Worm (Caenorhabditis elegans): Measurements from ENCODE around the gene clec-122.
"Not testable (repeated sequence)": the region's sequence is repeated elsewhere in the genome, so short reads cannot be mapped to it uniquely, and the experiment has no call there.

The clec-122 gene

DNA sequence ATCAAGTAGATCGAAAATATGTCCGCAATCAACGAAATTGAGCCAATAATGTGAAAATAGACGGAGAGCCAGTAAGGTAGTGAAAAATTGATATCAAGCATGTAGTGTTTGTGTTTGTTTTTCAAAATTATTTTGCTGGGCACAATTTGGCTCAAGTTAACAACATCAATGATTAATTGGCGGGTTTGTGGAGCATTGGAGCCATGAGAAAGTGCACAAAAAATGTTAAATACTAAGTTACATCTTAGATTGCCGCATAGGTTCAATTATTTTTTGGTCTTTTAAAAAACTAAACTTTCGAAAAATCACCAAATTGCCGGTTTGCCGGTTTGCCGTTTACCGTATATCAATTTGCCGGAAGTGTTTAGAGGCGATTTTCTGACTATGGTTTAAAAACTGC, 31.9 kb downstream of the clec-122 start, which contains the start of gene sri-54:
Gene sri-54 (minus strand): TSS at position 101 of the 400 bp plus-strand sequence.
- TF ChIP-seq flt-1 (GFP tag; IDR thresholded peaks at IDR 0.05) = no peak
- TF ChIP-seq aly-1 (tag; optimal IDR thresholded peaks at IDR 0.05) = no peak
- TF ChIP-seq ama-1 (optimal IDR thresholded peaks at IDR 0.05) = no peak
- TF ChIP-seq pes-1 (GFP tag; IDR thresholded peaks at IDR 0.05) = no peak
- TF ChIP-seq ceh-36 (tag; optimal IDR thresholded peaks at IDR 0.05) = no peak
- no peak for TF ChIP-seq ets-7 (tag; optimal IDR thresholded peaks at IDR 0.05)
- TF ChIP-seq scrt-1 (GFP tag; IDR thresholded peaks at IDR 0.05) = no peak
- no peak for TF ChIP-seq B0310.2 (tag; optimal IDR thresholded peaks at IDR 0.05)

DNA sequence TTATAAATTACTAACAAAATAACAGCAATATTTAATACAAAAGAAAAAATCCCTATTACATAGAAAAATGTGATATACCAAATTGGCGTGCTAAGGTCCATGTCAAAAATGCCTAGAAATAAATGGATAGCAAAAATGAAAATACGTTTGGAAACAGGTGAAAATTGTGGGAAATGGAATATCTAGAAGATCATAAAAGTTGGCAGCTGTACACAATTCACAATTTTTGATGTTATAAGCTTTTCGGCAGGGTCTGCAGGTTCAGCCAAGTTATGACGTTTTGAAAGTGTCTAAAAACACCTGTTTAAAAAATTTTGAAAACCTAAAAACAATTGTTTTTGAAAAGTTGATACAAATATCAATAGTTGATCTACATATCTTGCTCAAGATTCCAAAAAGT, 37.0 kb downstream of the clec-122 start, which contains the start of gene sri-42:
Gene sri-42 (minus strand): TSS at position 101 of the 400 bp plus-strand sequence.
- not testable (repeated sequence) for TF ChIP-seq hnd-1 (tag; optimal IDR thresholded peaks at IDR 0.05); hmg-4 (GFP tag; optimal IDR thresholded peaks at IDR 0.05); tra-4 (tag; optimal IDR thresholded peaks at IDR 0.05)

DNA sequence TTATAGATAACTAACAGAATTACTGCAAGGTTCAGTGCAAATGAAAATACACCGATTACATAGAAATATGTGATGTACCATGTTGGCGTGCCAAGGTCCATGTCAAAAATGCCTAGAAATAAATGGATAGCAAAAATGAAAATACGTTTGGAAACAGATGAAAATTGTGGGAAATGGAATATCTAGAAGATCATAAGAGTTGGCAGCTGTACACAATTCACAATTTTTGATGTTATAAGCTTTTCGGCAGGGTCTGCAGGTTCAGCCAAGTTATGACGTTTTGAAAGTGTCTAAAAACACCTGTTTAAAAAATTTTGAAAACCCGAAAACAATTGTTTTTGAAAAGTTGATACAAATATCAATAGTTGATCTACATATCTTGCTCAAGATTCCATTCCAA, 38.7 kb downstream of the clec-122 start, which contains the start of gene sri-43:
Gene sri-43 (minus strand): TSS at position 101 of the 400 bp plus-strand sequence.
- TF ChIP-seq ets-7 (tag; optimal IDR thresholded peaks at IDR 0.05); tra-4 (tag; optimal IDR thresholded peaks at IDR 0.05); ceh-13 (GFP tag; optimal IDR thresholded peaks at IDR 0.05): not testable (repeated sequence)

DNA sequence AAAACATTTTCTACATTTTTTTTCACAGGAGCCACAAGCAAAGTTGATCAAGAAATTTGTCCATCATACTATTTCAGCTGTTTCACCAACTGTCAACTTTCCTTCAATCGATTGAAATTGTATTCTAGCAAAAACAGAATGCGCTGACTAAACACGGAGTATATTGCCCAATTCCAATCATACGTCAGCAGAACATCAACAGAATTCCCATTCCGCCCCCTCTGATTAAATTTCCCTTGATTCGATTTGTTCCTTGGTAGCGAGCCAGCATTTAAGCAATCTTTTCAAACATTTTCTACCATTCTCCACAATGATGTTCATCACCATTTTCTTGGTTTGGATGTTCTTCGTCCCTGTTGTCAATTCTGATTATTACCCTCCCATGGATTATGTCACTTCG, 40.0 kb downstream of the clec-122 start, which contains the start of gene T10D4.15:
Gene T10D4.15 (plus strand): TSS at position 301 of the 400 bp plus-strand sequence.
- TF ChIP-seq pes-1 (GFP tag; IDR thresholded peaks at IDR 0.05) = no peak
- TF ChIP-seq aly-1 (tag; optimal IDR thresholded peaks at IDR 0.05) = no peak
- TF ChIP-seq tra-4 (tag; optimal IDR thresholded peaks at IDR 0.05) = no peak
- TF ChIP-seq hmbx-1 (tag; optimal IDR thresholded peaks at IDR 0.05) = no peak
- TF ChIP-seq flt-1 (GFP tag; IDR thresholded peaks at IDR 0.05) = no peak
- TF ChIP-seq ets-7 (tag; optimal IDR thresholded peaks at IDR 0.05) = no peak
- TF ChIP-seq ama-1 (optimal IDR thresholded peaks at IDR 0.05) = no peak
- no peak for TF ChIP-seq hmg-4 (GFP tag; optimal IDR thresholded peaks at IDR 0.05)
- no peak for TF ChIP-seq tbx-37 (GFP tag; conservative IDR thresholded peaks at IDR 0.05)
- TF ChIP-seq F13C5.2 (tag; optimal IDR thresholded peaks at IDR 0.05) = no peak
- no peak for TF ChIP-seq ceh-36 (tag; optimal IDR thresholded peaks at IDR 0.05)
- TF ChIP-seq B0310.2 (tag; optimal IDR thresholded peaks at IDR 0.05) = no peak
- TF ChIP-seq tbx-11 (GFP tag; IDR thresholded peaks at IDR 0.05) = no peak
- TF ChIP-seq sea-1 (GFP tag; conservative IDR thresholded peaks at IDR 0.05) = no peak
- no peak for TF ChIP-seq scrt-1 (GFP tag; IDR thresholded peaks at IDR 0.05)

DNA sequence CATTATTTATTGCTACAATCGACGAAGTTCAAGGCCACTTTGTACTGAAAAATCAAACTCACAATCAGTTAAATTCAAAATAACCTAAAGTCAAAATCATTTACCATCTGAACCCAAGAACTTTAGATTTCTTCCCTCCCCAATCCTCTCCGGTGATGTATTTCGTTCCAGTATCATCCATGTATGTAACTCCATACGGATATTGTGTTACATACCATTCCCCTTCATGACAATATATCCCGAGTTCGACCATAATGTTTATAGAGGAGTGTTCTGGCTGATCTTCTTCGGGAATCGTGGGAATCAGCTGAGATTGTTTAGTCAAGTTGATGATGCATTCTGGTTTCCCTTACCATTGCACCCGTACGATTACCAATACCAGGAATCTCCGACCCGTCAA, 42.5 kb downstream of the clec-122 start:
- no peak for TF ChIP-seq F13C5.2 (tag; optimal IDR thresholded peaks at IDR 0.05)
- TF ChIP-seq ceh-13 (GFP tag; optimal IDR thresholded peaks at IDR 0.05) = no peak
- TF ChIP-seq pes-1 (GFP tag; IDR thresholded peaks at IDR 0.05) = no peak
- TF ChIP-seq tbx-11 (GFP tag; IDR thresholded peaks at IDR 0.05) = no peak
- TF ChIP-seq tbx-37 (GFP tag; conservative IDR thresholded peaks at IDR 0.05) = no peak
- TF ChIP-seq scrt-1 (GFP tag; IDR thresholded peaks at IDR 0.05) = no peak
- no peak for TF ChIP-seq tra-4 (tag; optimal IDR thresholded peaks at IDR 0.05)
- TF ChIP-seq ceh-36 (tag; optimal IDR thresholded peaks at IDR 0.05) = no peak
- no peak for TF ChIP-seq hmg-4 (GFP tag; optimal IDR thresholded peaks at IDR 0.05)
- no peak for TF ChIP-seq ama-1 (optimal IDR thresholded peaks at IDR 0.05)
- TF ChIP-seq hmbx-1 (tag; optimal IDR thresholded peaks at IDR 0.05) = no peak
- TF ChIP-seq flt-1 (GFP tag; IDR thresholded peaks at IDR 0.05) = no peak
- no peak for TF ChIP-seq ets-7 (tag; optimal IDR thresholded peaks at IDR 0.05)
- TF ChIP-seq B0310.2 (tag; optimal IDR thresholded peaks at IDR 0.05) = no peak
- no peak for TF ChIP-seq sea-1 (GFP tag; conservative IDR thresholded peaks at IDR 0.05)
- no peak for TF ChIP-seq aly-1 (tag; optimal IDR thresholded peaks at IDR 0.05)

DNA sequence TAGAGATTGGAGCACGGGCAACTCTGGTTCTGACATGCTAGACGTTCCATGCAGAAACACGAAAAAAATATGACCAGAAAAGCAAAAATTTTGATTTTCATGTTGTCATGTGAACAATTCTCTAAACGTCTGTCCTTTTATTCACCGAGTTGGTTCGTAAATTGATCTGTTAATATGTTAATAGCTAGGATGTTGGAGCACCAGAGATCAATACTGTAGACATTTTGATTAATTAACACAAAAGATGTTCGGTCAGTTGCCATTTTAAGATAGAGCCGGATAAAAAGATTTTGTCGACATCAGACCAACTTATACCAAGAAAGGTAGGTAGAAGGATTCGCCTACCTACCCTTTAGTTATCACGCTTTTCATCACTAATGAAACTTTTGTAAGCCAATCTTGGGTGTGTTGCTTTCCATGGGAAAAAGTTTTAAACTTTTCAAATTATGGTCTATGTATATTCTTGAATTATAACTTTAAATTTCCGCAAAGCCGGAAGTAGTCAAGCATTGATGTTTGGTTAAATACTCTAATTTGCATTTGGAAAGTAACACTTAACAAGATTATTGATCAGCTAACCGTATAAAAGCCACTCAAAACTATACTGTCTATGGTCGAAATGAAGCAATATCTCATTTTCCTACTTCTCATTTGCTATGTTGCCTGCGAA, 43.8 kb downstream of the clec-122 start, which contains the start of the genes T10D4.11 and T10D4.1:
Gene T10D4.11 (minus strand): TSS at position 101 of the 670 bp plus-strand sequence.
Gene T10D4.1 (plus strand): TSS at position 620 of the 670 bp plus-strand sequence.
- TF ChIP-seq tra-4 (tag; optimal IDR thresholded peaks at IDR 0.05) = no peak
- no peak for TF ChIP-seq aly-1 (tag; optimal IDR thresholded peaks at IDR 0.05)
- TF ChIP-seq flt-1 (GFP tag; IDR thresholded peaks at IDR 0.05) = no peak
- TF ChIP-seq tbx-37 (GFP tag; conservative IDR thresholded peaks at IDR 0.05) = no peak
- TF ChIP-seq ama-1 (optimal IDR thresholded peaks at IDR 0.05) = no peak
- TF ChIP-seq scrt-1 (GFP tag; IDR thresholded peaks at IDR 0.05) = no peak
- TF ChIP-seq ets-7 (tag; optimal IDR thresholded peaks at IDR 0.05) = no peak
- TF ChIP-seq pes-1 (GFP tag; IDR thresholded peaks at IDR 0.05) = no peak
- TF ChIP-seq hnd-1 (tag; optimal IDR thresholded peaks at IDR 0.05) = no peak
- TF ChIP-seq hmbx-1 (tag; optimal IDR thresholded peaks at IDR 0.05) = no peak
- TF ChIP-seq F13C5.2 (tag; optimal IDR thresholded peaks at IDR 0.05) = no peak
- TF ChIP-seq sea-1 (GFP tag; conservative IDR thresholded peaks at IDR 0.05) = no peak
- no peak for TF ChIP-seq B0310.2 (tag; optimal IDR thresholded peaks at IDR 0.05)

DNA sequence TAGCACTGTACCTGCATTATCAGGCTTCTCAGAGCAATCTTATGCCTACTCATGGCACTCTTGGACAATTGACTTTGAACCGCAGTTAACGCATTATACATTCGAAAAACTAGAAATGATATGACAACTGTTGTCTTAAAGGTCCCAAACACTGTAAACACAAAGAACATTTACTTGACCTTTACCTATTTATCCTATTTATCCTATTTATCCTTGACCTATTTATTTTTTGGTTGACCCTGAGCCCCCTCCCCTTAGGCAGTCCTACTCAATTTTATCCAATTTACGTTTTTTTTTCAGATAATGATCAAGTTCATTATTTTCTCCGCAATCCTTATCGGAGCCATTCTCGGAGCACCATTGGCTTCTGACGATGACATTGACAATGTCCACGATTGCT, 45.8 kb downstream of the clec-122 start, which contains the start of the genes T10D4.14 and T10D4.19:
Gene T10D4.14 (minus strand): TSS at position 101 of the 400 bp plus-strand sequence.
Gene T10D4.19 (plus strand): TSS at position 304 of the 400 bp plus-strand sequence.
- no peak for TF ChIP-seq tra-4 (tag; optimal IDR thresholded peaks at IDR 0.05)
- no peak for TF ChIP-seq pes-1 (GFP tag; IDR thresholded peaks at IDR 0.05)
- no peak for TF ChIP-seq ceh-13 (GFP tag; optimal IDR thresholded peaks at IDR 0.05)
- TF ChIP-seq hnd-1 (tag; optimal IDR thresholded peaks at IDR 0.05) = no peak
- TF ChIP-seq aly-1 (tag; optimal IDR thresholded peaks at IDR 0.05) = no peak
- no peak for TF ChIP-seq sea-1 (GFP tag; conservative IDR thresholded peaks at IDR 0.05)
- no peak for TF ChIP-seq flt-1 (GFP tag; IDR thresholded peaks at IDR 0.05)
- TF ChIP-seq scrt-1 (GFP tag; IDR thresholded peaks at IDR 0.05) = no peak
- no peak for TF ChIP-seq B0310.2 (tag; optimal IDR thresholded peaks at IDR 0.05)
- TF ChIP-seq hmbx-1 (tag; optimal IDR thresholded peaks at IDR 0.05) = no peak
- no peak for TF ChIP-seq hmg-4 (GFP tag; optimal IDR thresholded peaks at IDR 0.05)
- no peak for TF ChIP-seq ama-1 (optimal IDR thresholded peaks at IDR 0.05)
- no peak for TF ChIP-seq ets-7 (tag; optimal IDR thresholded peaks at IDR 0.05)

All from whole organism, early embryonic.